Fruit fly (Drosophila melanogaster) whole organism, pupa: ENCODE results near the gene CG31075.

Source experiments
- CG10348 ChIP-seq: fragments of 200-800 bp; sonication (Bioruptor generic); IDR thresholded peaks from 2 replicates; pipeline ENCODE4 v1.3.6; 2022; ENCODE audit warnings: missing biosample characterization, missing genetic modification characterization
- CG12605 ChIP-seq: fragments of 200-800 bp; sonication (Bioruptor generic); IDR thresholded peaks from 2 replicates; pipeline ENCODE4 v1.3.6; 2022; ENCODE audit warnings: missing biosample characterization, missing genetic modification characterization
- CG13204 ChIP-seq: fragments of 200-800 bp; sonication (Bioruptor generic); optimal IDR thresholded peaks from 2 replicates; lab custom pipeline; 2018; ENCODE audit warnings: missing biosample characterization, mild to moderate bottlenecking, missing genetic modification characterization, moderate library complexity
- CG14655 ChIP-seq: fragments of 200-800 bp; sonication (Bioruptor generic); optimal IDR thresholded peaks from 3 replicates; lab custom pipeline; 2017; ENCODE audit warnings: mild to moderate bottlenecking, missing biosample characterization, missing genetic modification reagents, missing genetic modification characterization
- CG15710 ChIP-seq: fragments of 200-800 bp; sonication (Bioruptor generic); optimal IDR thresholded peaks from 2 replicates; lab custom pipeline; 2018; ENCODE audit warnings: missing biosample characterization, mild to moderate bottlenecking, missing genetic modification characterization, moderate library complexity
- CG17806 ChIP-seq: fragments of 200-800 bp; sonication (Bioruptor generic); optimal IDR thresholded peaks from 2 replicates; lab custom pipeline; 2018; ENCODE audit warnings: missing biosample characterization, mild to moderate bottlenecking, missing genetic modification characterization, moderate library complexity
- CG32121 ChIP-seq: fragments of 200-800 bp; sonication (Bioruptor generic); IDR thresholded peaks from 2 replicates; pipeline ENCODE4 v1.3.6; 2022; ENCODE audit warnings: missing biosample characterization, missing genetic modification characterization
- CG34367 ChIP-seq: fragments of 200-800 bp; sonication (Bioruptor generic); optimal IDR thresholded peaks from 2 replicates; lab custom pipeline; 2018; ENCODE audit warnings: missing biosample characterization, mild to moderate bottlenecking, missing genetic modification characterization
- CG4496 ChIP-seq: fragments of 200-800 bp; sonication (Bioruptor generic); IDR thresholded peaks from 3 replicates; pipeline ENCODE4 v1.3.6; 2022; ENCODE audit warnings: missing biosample characterization, missing genetic modification characterization
- CG8159 ChIP-seq: fragments of 200-800 bp; sonication (Bioruptor generic); optimal IDR thresholded peaks from 3 replicates; lab custom pipeline; 2018; ENCODE audit warnings: missing biosample characterization, mild to moderate bottlenecking, missing genetic modification characterization, moderate library complexity
- CG8301 ChIP-seq: fragments of 200-800 bp; sonication (Bioruptor generic); optimal IDR thresholded peaks from 2 replicates; lab custom pipeline; 2018; ENCODE audit warnings: missing biosample characterization, mild to moderate bottlenecking, missing genetic modification characterization
- CG9948 ChIP-seq: fragments of 200-800 bp; sonication (Bioruptor generic); optimal IDR thresholded peaks from 2 replicates; lab custom pipeline; 2018; ENCODE audit warnings: missing biosample characterization, mild to moderate bottlenecking, missing genetic modification characterization, moderate library complexity
- D1 ChIP-seq: fragments of 200-800 bp; sonication (Bioruptor generic); optimal IDR thresholded peaks from 2 replicates; lab custom pipeline; 2018; ENCODE audit warnings: missing biosample characterization, mild to moderate bottlenecking, missing genetic modification characterization, moderate library complexity
- EcR ChIP-seq: fragments of 200-800 bp; sonication (Bioruptor generic); optimal IDR thresholded peaks from 3 replicates; lab custom pipeline; 2019; ENCODE audit warnings: missing biosample characterization, missing genetic modification characterization, mild to moderate bottlenecking, moderate library complexity, missing genetic modification reagents
- Ets98B ChIP-seq: fragments of 200-800 bp; sonication (Bioruptor generic); IDR thresholded peaks from 2 replicates; pipeline ENCODE4 v1.3.6; 2022; ENCODE audit warnings: missing biosample characterization, missing genetic modification characterization
- Pif1A ChIP-seq: fragments of 200-800 bp; sonication (Bioruptor generic); optimal IDR thresholded peaks from 3 replicates; lab custom pipeline; 2016; ENCODE audit warnings: missing biosample characterization, missing genetic modification characterization
- Pif1B ChIP-seq: fragments of 200-800 bp; sonication (Bioruptor generic); optimal IDR thresholded peaks from 3 replicates; lab custom pipeline; 2016; ENCODE audit warnings: missing biosample characterization, missing genetic modification characterization
- Snoo ChIP-seq: fragments of 200-800 bp; sonication (Bioruptor generic); optimal IDR thresholded peaks from 3 replicates; lab custom pipeline; 2017; ENCODE audit warnings: missing biosample characterization, mild to moderate bottlenecking, missing genetic modification characterization, inconsistent platforms
- fd96Ca ChIP-seq: fragments of 200-800 bp; sonication (Bioruptor generic); IDR thresholded peaks from 3 replicates; pipeline ENCODE4 v1.3.6; 2022; ENCODE audit warnings: missing biosample characterization, missing genetic modification characterization
- gl ChIP-seq: fragments of 200-800 bp; sonication (Bioruptor generic); optimal IDR thresholded peaks from 2 replicates; lab custom pipeline; 2018; ENCODE audit warnings: missing biosample characterization, mild to moderate bottlenecking, missing genetic modification characterization
- rn ChIP-seq: fragments of 200-800 bp; sonication (Bioruptor generic); IDR thresholded peaks from 2 replicates; pipeline ENCODE4 v1.3.6; 2022; ENCODE audit warnings: missing biosample characterization, missing genetic modification characterization

The CG31075 gene

DNA sequence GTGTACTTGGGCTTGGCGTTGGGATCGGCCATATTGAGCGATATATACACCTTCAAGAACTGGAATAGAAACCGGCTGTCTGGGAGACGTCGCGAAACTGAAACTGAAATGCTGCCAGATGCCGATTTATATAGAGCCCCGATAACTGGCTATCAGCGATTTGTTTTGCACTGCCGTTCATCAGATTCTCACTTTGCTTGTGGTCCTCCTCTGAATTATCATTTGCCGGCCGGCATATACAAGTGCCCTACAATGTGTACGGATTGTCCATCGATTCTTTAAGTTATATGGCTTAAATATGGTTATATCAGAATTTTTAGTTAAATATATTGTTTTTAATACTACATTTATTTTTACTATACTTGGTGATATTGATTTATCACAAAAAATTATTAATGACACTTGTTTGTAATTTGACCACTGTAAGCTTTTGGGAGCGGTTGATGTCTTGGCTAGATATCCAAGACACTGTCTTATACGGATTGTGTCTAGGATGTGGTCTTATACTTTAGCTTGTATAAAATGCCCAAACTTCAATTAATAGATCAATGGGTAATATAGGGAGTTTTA lies at the start of gene CG31075:
CG31075 (minus strand) TSS at position 106 of the 570 bp plus-strand sequence.
- TF ChIP-seq CG32121 (GFP tag; lab: Robert Waterston, UW) (peak; percentile 91), CG15710 (tag; lab: Kevin White, UChicago) (peak; percentile 85), CG4496 (GFP tag; lab: Robert Waterston, UW) (peak; percentile 98), gl (tag; lab: Kevin White, UChicago) (peak; percentile 73), CG12605 (GFP tag; lab: Robert Waterston, UW) (peak; percentile 98), fd96Ca (GFP tag; lab: Robert Waterston, UW) (peak; percentile 88), CG14655 (GFP tag; lab: Kevin White, UChicago) (peak; percentile 86), Pif1B (peak; percentile 90), Ets98B (GFP tag; lab: Robert Waterston, UW) (peak; percentile 93), Pif1A (GFP tag; lab: Kevin White, UChicago) (peak; percentile 93), CG9948 (tag; lab: Kevin White, UChicago) (peak; percentile 87), CG8301 (peak; percentile 88), EcR (GFP tag; lab: Kevin White, UChicago) (peak; percentile 60), CG17806 (tag; lab: Kevin White, UChicago) (peak; percentile 95), D1 (tag; lab: Kevin White, UChicago) (peak; percentile 84), CG34367 (tag; lab: Kevin White, UChicago) (peak; percentile 68), CG10348 (peak; percentile 73), CG13204 (no peak), CG8159 (tag; lab: Kevin White, UChicago) (peak; percentile 94), Snoo (tag; lab: Kevin White, UChicago) (peak; percentile 82), rn (peak; percentile 77)

DNA sequence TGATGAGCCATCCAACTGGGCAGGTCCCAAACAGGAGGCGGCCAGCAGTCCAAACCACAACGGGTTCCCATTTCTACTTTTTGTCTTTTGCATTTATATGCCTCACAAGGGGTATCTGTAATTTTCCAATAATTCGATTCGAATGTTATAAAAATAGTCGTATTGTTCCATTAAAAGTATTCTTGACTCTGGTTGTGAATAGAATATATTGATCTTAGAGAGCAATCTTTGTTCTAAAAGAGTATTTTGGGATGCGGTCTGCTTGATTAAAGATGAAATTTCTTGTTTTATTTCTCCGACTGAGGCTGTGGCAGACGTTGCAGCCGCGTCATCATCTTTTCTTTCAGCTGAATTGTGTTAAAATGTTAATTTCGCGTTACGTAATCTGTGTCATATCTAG lies 45.6 kb upstream of the CG31075 start:
- TF ChIP-seq CG14655 (GFP tag; lab: Kevin White, UChicago) = peak; percentile 50
- no peak for TF ChIP-seq D1 (tag; lab: Kevin White, UChicago)
- TF ChIP-seq CG13204 = no peak
- no peak for TF ChIP-seq Snoo (tag; lab: Kevin White, UChicago)
- TF ChIP-seq Ets98B (GFP tag; lab: Robert Waterston, UW) = 0 out of 2 replicates have a peak, but pooled peaks have one; percentile 22
- TF ChIP-seq CG9948 (tag; lab: Kevin White, UChicago) = no peak
- peak; percentile 55 for TF ChIP-seq CG8301
- TF ChIP-seq gl (tag; lab: Kevin White, UChicago) = no peak
- TF ChIP-seq CG4496 (GFP tag; lab: Robert Waterston, UW) = 0 out of 3 replicates have a peak, but pooled peaks have one; percentile 17

DNA sequence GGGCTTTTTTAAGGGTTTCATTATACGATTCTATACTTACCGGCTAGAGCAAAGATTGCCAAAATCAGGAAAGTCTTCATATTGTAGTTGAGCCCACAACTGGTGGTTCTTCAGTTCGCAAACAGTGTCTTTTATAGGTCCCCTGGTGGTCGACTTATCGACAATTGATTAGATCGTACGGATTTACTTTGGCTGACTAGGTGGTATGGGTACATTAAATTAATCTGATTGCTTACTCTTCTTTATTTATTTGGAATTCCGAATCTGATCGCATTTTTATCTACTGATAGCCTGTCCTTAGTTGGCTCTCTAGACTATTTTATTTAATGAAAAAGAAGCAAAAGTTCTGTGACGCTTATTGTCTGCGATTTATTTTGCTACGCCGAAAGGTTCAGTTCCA lies 37.7 kb upstream of the CG31075 start, which contains the start of gene CG6271:
CG6271 (minus strand) TSS at position 101 of the 400 bp plus-strand sequence.
- TF ChIP-seq Snoo (tag; lab: Kevin White, UChicago) (no peak), CG13204 (no peak), CG10348 (no peak), D1 (tag; lab: Kevin White, UChicago) (no peak), CG17806 (tag; lab: Kevin White, UChicago) (no peak), CG9948 (tag; lab: Kevin White, UChicago) (no peak), CG8159 (tag; lab: Kevin White, UChicago) (no peak), Ets98B (GFP tag; lab: Robert Waterston, UW) (no peak), CG4496 (GFP tag; lab: Robert Waterston, UW) (no peak), rn (no peak)

DNA sequence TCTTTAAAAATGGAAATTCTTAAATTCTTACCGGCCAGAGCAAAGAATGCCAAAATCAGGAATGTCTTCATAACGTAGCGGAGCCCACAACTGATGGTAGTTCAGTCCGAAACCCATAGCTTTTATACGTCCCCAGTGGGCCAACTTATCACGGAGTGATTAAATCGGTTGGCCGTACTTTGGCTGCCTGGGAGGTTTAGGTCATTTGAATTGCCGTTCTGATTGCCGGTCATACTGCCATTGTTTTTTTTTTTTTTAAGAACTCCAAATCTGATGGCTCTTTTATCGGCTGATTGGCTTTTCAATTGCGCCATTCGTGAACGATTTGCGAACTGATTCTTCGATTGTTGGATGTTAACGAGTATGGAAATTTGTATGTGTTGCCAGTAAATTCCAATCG lies 34.8 kb upstream of the CG31075 start, which contains the start of gene CG6277:
CG6277 (minus strand) TSS at position 101 of the 400 bp plus-strand sequence.
- TF ChIP-seq gl (tag; lab: Kevin White, UChicago) (no peak), CG9948 (tag; lab: Kevin White, UChicago) (no peak), D1 (tag; lab: Kevin White, UChicago) (no peak), CG13204 (no peak), Ets98B (GFP tag; lab: Robert Waterston, UW) (no peak), CG8159 (tag; lab: Kevin White, UChicago) (no peak), fd96Ca (GFP tag; lab: Robert Waterston, UW) (no peak), CG12605 (GFP tag; lab: Robert Waterston, UW) (no peak), CG10348 (no peak), CG32121 (GFP tag; lab: Robert Waterston, UW) (no peak), rn (no peak), CG8301 (no peak), Snoo (tag; lab: Kevin White, UChicago) (no peak)

DNA sequence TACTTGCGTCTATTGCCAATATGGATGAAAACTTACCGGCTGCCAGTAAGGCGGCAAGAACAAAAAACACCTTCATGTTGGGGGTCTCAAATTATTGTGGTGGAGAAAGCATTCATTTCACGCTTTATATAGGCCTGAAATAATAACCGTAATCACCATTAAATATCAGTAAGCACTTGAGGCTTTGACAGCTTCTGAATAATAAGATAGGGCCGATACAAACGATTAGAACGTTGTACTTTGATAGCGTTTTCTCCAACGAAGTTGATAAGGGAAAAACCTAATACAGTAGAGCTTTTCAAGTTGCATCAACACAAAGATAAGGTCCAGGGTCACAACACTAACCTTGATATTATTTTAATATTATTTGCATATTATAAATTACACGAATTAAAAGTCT lies 33.0 kb upstream of the CG31075 start, which contains the start of gene CG6283:
CG6283 (minus strand) TSS at position 101 of the 400 bp plus-strand sequence.
- no peak for TF ChIP-seq Ets98B (GFP tag; lab: Robert Waterston, UW)
- no peak for TF ChIP-seq CG14655 (GFP tag; lab: Kevin White, UChicago)
- TF ChIP-seq Pif1A (GFP tag; lab: Kevin White, UChicago) = no peak
- no peak for TF ChIP-seq fd96Ca (GFP tag; lab: Robert Waterston, UW)
- no peak for TF ChIP-seq CG8159 (tag; lab: Kevin White, UChicago)
- no peak for TF ChIP-seq CG32121 (GFP tag; lab: Robert Waterston, UW)
- TF ChIP-seq CG15710 (tag; lab: Kevin White, UChicago) = no peak
- no peak for TF ChIP-seq gl (tag; lab: Kevin White, UChicago)
- TF ChIP-seq CG12605 (GFP tag; lab: Robert Waterston, UW) = no peak
- TF ChIP-seq CG17806 (tag; lab: Kevin White, UChicago) = no peak
- TF ChIP-seq rn = no peak
- TF ChIP-seq Snoo (tag; lab: Kevin White, UChicago) = no peak
- no peak for TF ChIP-seq CG4496 (GFP tag; lab: Robert Waterston, UW)
- TF ChIP-seq EcR (GFP tag; lab: Kevin White, UChicago) = no peak
- no peak for TF ChIP-seq Pif1B
- TF ChIP-seq CG10348 = no peak
- TF ChIP-seq CG8301 = no peak
- no peak for TF ChIP-seq CG9948 (tag; lab: Kevin White, UChicago)
- no peak for TF ChIP-seq D1 (tag; lab: Kevin White, UChicago)
- no peak for TF ChIP-seq CG13204
